2 worm cellular contexts compared by ENCODE assay signal in the genomic region with DNA sequence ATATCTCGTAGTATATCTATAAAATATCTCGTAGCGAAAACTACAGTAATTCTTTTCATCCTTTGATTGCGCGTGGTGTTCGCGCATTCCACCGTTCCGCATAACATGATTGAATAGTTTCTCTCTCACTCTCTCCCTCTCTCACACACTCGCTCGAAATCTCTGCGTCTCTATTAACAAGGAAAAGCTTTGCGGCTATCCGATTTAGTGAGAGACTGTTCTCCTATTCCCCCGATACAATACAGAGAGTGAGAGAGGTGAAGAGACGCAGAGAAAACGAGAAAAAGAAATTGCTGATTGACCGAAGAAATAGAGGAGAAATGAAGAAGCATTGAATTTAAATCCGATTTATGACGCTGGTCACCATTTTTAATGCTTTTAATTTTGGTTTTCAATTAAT.
A peak's percentile ranks its signal among the peaks of the same experiment; 100 is the strongest.
TF ChIP-seq lines count a peak whose summit lies in the region.

No protein-coding gene starts in this region.

TF ChIP-seq in whole organism, late embryonic, 69 proteins besides CTCF, POLR2A, EP300 and RAD21 (continued from another document):
- TF ChIP-seq hlh-8 (tag; optimal IDR thresholded peaks at IDR 0.05; lab: Kevin White, UChicago) (no peak), unc-42 (tag; optimal IDR thresholded peaks at IDR 0.05; lab: Kevin White, UChicago) (no peak), unc-86 (tag; optimal IDR thresholded peaks at IDR 0.05; lab: Kevin White, UChicago) (no peak), nhr-232 (tag; optimal IDR thresholded peaks at IDR 0.05; lab: Kevin White, UChicago) (no peak), hlh-30 (tag; optimal IDR thresholded peaks at IDR 0.05; lab: Kevin White, UChicago; ENCODE audit: insufficient read depth) (no peak), rnt-1 (tag; optimal IDR thresholded peaks at IDR 0.05; lab: Kevin White, UChicago) (peak; percentile 58), F13H6.1 (tag; optimal IDR thresholded peaks at IDR 0.05; lab: Kevin White, UChicago) (no peak), ceh-2 (tag; optimal IDR thresholded peaks at IDR 0.05; lab: Kevin White, UChicago) (no peak), ceh-22 (tag; optimal IDR thresholded peaks at IDR 0.05; lab: Kevin White, UChicago) (no peak), ceh-14 (tag; optimal IDR thresholded peaks at IDR 0.05; lab: Kevin White, UChicago) (no peak), sdc-2 (tag; optimal IDR thresholded peaks at IDR 0.05; lab: Kevin White, UChicago) (no peak), pha-4 (tag; optimal IDR thresholded peaks at IDR 0.05; lab: Kevin White, UChicago) (no peak), tbx-2 (tag; optimal IDR thresholded peaks at IDR 0.05; lab: Kevin White, UChicago) (peak; percentile 47), madf-2 (tag; optimal IDR thresholded peaks at IDR 0.05; lab: Kevin White, UChicago) (no peak), unc-3 (GFP tag; conservative IDR thresholded peaks at IDR 0.05; lab: Robert Waterston, UW) (no peak), unc-3 (tag; optimal IDR thresholded peaks at IDR 0.05; lab: Kevin White, UChicago) (no peak), fax-1 (tag; optimal IDR thresholded peaks at IDR 0.05; lab: Kevin White, UChicago) (no peak), C08G9.2 (tag; optimal IDR thresholded peaks at IDR 0.05; lab: Kevin White, UChicago) (no peak), nhr-11 (tag; optimal IDR thresholded peaks at IDR 0.05; lab: Kevin White, UChicago) (no peak), unc-55 (GFP tag; optimal IDR thresholded peaks at IDR 0.05; lab: Kevin White, UChicago) (no peak), ceh-19 (GFP tag; optimal IDR thresholded peaks at IDR 0.05; lab: Kevin White, UChicago) (no peak), ttx-3 (tag; optimal IDR thresholded peaks at IDR 0.05; lab: Kevin White, UChicago) (no peak), elt-4 (tag; optimal IDR thresholded peaks at IDR 0.05; lab: Kevin White, UChicago) (no peak), sox-2 (GFP tag; IDR thresholded peaks at IDR 0.05; lab: Robert Waterston, UW) (no peak), ceh-6 (GFP tag; optimal IDR thresholded peaks at IDR 0.05; lab: Kevin White, UChicago) (no peak), ztf-16 (tag; optimal IDR thresholded peaks at IDR 0.05; lab: Kevin White, UChicago) (peak; percentile 13), ceh-9 (tag; optimal IDR thresholded peaks at IDR 0.05; lab: Kevin White, UChicago) (no peak), sox-4 (tag; optimal IDR thresholded peaks at IDR 0.05; lab: Kevin White, UChicago) (no peak), gmeb-2 (tag; optimal IDR thresholded peaks at IDR 0.05; lab: Kevin White, UChicago) (no peak), ama-1 (optimal IDR thresholded peaks at IDR 0.05; lab: Kevin White, UChicago) (no peak), hlh-6 (tag; optimal IDR thresholded peaks at IDR 0.05; lab: Kevin White, UChicago) (no peak), fkh-6 (tag; optimal IDR thresholded peaks at IDR 0.05; lab: Kevin White, UChicago) (no peak), pha-2 (tag; optimal IDR thresholded peaks at IDR 0.05; lab: Kevin White, UChicago) (no peak), pat-9 (tag; optimal IDR thresholded peaks at IDR 0.05; lab: Kevin White, UChicago) (no peak)

TF ChIP-seq in whole organism, mixed stage, embryonic, 35 proteins besides CTCF, POLR2A, EP300 and RAD21 (continued from another document):
- TF ChIP-seq blmp-1 (tag; optimal IDR thresholded peaks at IDR 0.05; lab: Kevin White, UChicago), result peak; percentile 49
- TF ChIP-seq cnd-1 (tag; optimal IDR thresholded peaks at IDR 0.05; lab: Kevin White, UChicago), result no peak
- TF ChIP-seq nhr-76 (tag; optimal IDR thresholded peaks at IDR 0.05; lab: Kevin White, UChicago), result no peak
